Worm (Caenorhabditis elegans) whole organism, mixed stage, embryonic: ENCODE results near the gene srw-57.
"Not testable (repeated sequence)": the region's sequence is repeated elsewhere in the genome, so short reads cannot be mapped to it uniquely, and the experiment has no call there.

Experiments used
- bed-3 ChIP-seq: fragments of 200-800 bp; sonication (Bioruptor generic); optimal IDR thresholded peaks from 3 replicates; lab custom pipeline; 2018; ENCODE audit warnings: mild to moderate bottlenecking, missing genetic modification characterization, moderate library complexity, missing compliant biosample characterization
- ceh-39 ChIP-seq: fragments of 150-350 bp; optimal IDR thresholded peaks from 2 replicates; lab custom pipeline; 2014; ENCODE audit warnings: missing biosample characterization, missing genetic modification characterization
- ceh-43 ChIP-seq: fragments of 200-800 bp; sonication (Bioruptor generic); optimal IDR thresholded peaks from 2 replicates; lab custom pipeline; 2018; ENCODE audit warnings: mild to moderate bottlenecking, missing genetic modification characterization, moderate library complexity, missing compliant biosample characterization
- ces-1 ChIP-seq: fragments of 150-350 bp; optimal IDR thresholded peaks from 2 replicates; lab custom pipeline; 2014; ENCODE audit warnings: missing biosample characterization, missing genetic modification reagents, missing genetic modification characterization
- elt-1 ChIP-seq: sonication (generic microtip); optimal IDR thresholded peaks from 2 replicates; lab custom pipeline; 2017; ENCODE audit warnings: missing genetic modification characterization, mild to moderate bottlenecking, missing compliant biosample characterization, antibody characterized with exemption, moderate library complexity, borderline replicate concordance; ENCODE audit not compliant: insufficient read depth
- elt-3 ChIP-seq: fragments of 150-350 bp; optimal IDR thresholded peaks from 2 replicates; lab custom pipeline; 2014; ENCODE audit warnings: missing biosample characterization, missing genetic modification characterization
- flh-1 ChIP-seq: fragments of 200-800 bp; sonication (Bioruptor generic); optimal IDR thresholded peaks from 2 replicates; lab custom pipeline; 2018; ENCODE audit warnings: mild to moderate bottlenecking, missing genetic modification characterization, moderate library complexity, missing compliant biosample characterization
- ham-2 ChIP-seq: fragments of 200-800 bp; sonication (Bioruptor generic); optimal IDR thresholded peaks from 2 replicates; lab custom pipeline; 2018; ENCODE audit warnings: mild to moderate bottlenecking, missing genetic modification characterization, missing compliant biosample characterization
- lin-13 ChIP-seq: fragments of 150-350 bp; optimal IDR thresholded peaks from 2 replicates; lab custom pipeline; 2014; ENCODE audit warnings: missing biosample characterization, missing genetic modification characterization
- lin-32 ChIP-seq: fragments of 200-800 bp; sonication (Bioruptor generic); optimal IDR thresholded peaks from 2 replicates; lab custom pipeline; 2018; ENCODE audit warnings: mild to moderate bottlenecking, missing genetic modification characterization, missing compliant biosample characterization
- mab-5 ChIP-seq: fragments of 150-350 bp; optimal IDR thresholded peaks from 2 replicates; lab custom pipeline; 2014; ENCODE audit warnings: missing biosample characterization, missing genetic modification characterization
- mep-1 ChIP-seq: fragments of 150-350 bp; optimal IDR thresholded peaks from 2 replicates; lab custom pipeline; 2017; ENCODE audit warnings: missing biosample characterization, missing genetic modification reagents, missing genetic modification characterization, inconsistent platforms
- mls-2 ChIP-seq: sonication (generic microtip); optimal IDR thresholded peaks from 2 replicates; lab custom pipeline; 2016; ENCODE audit warnings: mild to moderate bottlenecking, missing genetic modification characterization, moderate library complexity, missing compliant biosample characterization
- nhr-12 ChIP-seq: fragments of 150-350 bp; optimal IDR thresholded peaks from 2 replicates; lab custom pipeline; 2014; ENCODE audit warnings: missing biosample characterization, missing genetic modification characterization
- nhr-2 ChIP-seq: fragments of 150-350 bp; optimal IDR thresholded peaks from 2 replicates; lab custom pipeline; 2014; ENCODE audit warnings: missing biosample characterization, missing genetic modification characterization
- nhr-237 ChIP-seq: fragments of 150-350 bp; optimal IDR thresholded peaks from 2 replicates; lab custom pipeline; 2014; ENCODE audit warnings: missing biosample characterization, missing genetic modification characterization
- nhr-28 ChIP-seq: fragments of 150-350 bp; optimal IDR thresholded peaks from 2 replicates; lab custom pipeline; 2014; ENCODE audit warnings: missing biosample characterization, missing genetic modification characterization
- nhr-76 ChIP-seq: sonication (generic microtip); optimal IDR thresholded peaks from 2 replicates; lab custom pipeline; 2017; ENCODE audit warnings: missing biosample characterization, missing genetic modification characterization
- pha-4 ChIP-seq: fragments of 150-350 bp; optimal IDR thresholded peaks from 2 replicates; lab custom pipeline; 2018; ENCODE audit warnings: missing biosample characterization, missing genetic modification reagents, missing genetic modification characterization
- sem-2 ChIP-seq: fragments of 200-800 bp; sonication (Bioruptor generic); optimal IDR thresholded peaks from 2 replicates; lab custom pipeline; 2018; ENCODE audit warnings: mild to moderate bottlenecking, missing genetic modification characterization, missing compliant biosample characterization
- sptf-1 ChIP-seq: sonication (generic microtip); optimal IDR thresholded peaks from 2 replicates; lab custom pipeline; 2017; ENCODE audit warnings: mild to moderate bottlenecking, missing genetic modification characterization, moderate library complexity, missing compliant biosample characterization
- tbx-8 ChIP-seq: fragments of 200-800 bp; sonication (Bioruptor generic); optimal IDR thresholded peaks from 2 replicates; lab custom pipeline; 2018; ENCODE audit warnings: mild to moderate bottlenecking, missing genetic modification characterization, moderate library complexity, missing compliant biosample characterization
- unc-120 ChIP-seq: sonication (generic microtip); optimal IDR thresholded peaks from 2 replicates; lab custom pipeline; 2017; ENCODE audit warnings: missing genetic modification characterization, missing compliant biosample characterization; ENCODE audit not compliant: poor library complexity, severe bottlenecking
- unc-62 ChIP-seq: fragments of 150-350 bp; optimal IDR thresholded peaks from 2 replicates; lab custom pipeline; 2014; ENCODE audit warnings: missing biosample characterization, missing genetic modification reagents, missing genetic modification characterization
- zip-8 ChIP-seq: fragments of 150-350 bp; optimal IDR thresholded peaks from 2 replicates; lab custom pipeline; 2014; ENCODE audit warnings: missing biosample characterization, missing genetic modification characterization

srw-57 gene

DNA sequence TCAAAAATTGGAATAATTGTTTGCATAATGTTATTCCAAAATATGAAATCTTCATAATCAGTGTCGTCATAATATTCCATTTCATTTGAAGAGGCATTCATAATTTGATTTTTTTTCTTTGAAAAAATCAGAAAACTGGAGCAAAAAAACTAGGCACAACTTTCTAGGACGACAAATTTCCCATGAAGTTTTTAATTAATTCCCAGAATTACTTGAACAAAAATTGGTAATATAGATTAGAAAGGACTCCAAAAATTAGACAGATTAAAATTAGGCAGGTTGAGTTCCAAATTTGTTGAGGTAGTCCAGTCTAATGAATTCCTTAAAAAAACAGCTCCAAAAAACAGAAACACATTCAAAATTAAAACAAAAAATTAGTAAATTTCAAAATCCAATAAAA lies at the start of gene srw-57:
srw-57 (minus strand) TSS at position 101 of the 400 bp plus-strand sequence.
- no peak for TF ChIP-seq unc-62 (GFP tag; lab: Kevin White, UChicago)
- TF ChIP-seq mep-1 (tag; lab: Kevin White, UChicago), result no peak
- TF ChIP-seq ceh-39, result no peak

DNA sequence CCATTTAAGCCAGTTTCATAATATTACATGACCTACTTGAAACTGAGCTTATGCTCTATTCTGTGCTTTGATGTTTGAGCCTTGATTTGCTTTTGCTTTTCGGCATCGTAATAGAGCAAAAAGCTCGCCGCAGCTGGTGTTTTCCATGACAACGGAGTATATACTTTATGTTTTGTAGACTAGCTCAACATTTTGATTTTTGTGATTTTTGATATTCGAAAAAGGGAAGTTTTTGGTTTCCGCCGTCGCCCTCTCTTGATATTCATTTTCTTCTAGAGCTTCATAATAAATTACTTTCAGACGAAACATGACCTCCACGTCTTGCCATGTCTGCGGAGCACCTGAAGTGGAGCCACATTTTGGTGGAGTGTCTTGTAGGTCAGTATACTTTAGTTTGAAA lies 47.5 kb upstream of the srw-57 start, which contains the start of gene nhr-63:
nhr-63 (plus strand) TSS at position 301 of the 400 bp plus-strand sequence.
- no peak for TF ChIP-seq ham-2

DNA sequence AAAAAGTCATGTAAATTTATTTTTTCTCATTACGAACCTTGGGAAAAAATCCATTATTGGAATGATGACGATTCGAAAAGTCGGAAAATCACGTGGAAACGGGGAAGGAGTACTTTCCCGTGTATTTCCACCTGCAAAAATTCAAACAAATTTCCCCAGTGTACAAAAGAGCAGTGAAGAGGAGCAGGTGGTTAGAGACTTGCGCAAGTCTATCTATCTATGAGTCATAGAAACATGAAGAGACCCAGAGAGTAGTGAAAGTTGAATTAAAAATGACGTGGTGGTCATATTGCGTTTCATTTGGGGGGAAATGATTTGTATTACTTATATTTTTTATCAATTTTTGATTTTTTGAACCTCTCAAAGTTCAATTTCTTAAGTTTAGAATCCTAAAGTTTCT lies 45.6 kb upstream of the srw-57 start, which contains the start of gene nhr-50:
nhr-50 (minus strand) TSS at position 199 of the 400 bp plus-strand sequence.
- TF ChIP-seq flh-1, result no peak
- no peak for TF ChIP-seq nhr-12 (tag; lab: Kevin White, UChicago)
- TF ChIP-seq pha-4, result peak; percentile 36
- TF ChIP-seq bed-3 (GFP tag; lab: Kevin White, UChicago), result no peak

DNA sequence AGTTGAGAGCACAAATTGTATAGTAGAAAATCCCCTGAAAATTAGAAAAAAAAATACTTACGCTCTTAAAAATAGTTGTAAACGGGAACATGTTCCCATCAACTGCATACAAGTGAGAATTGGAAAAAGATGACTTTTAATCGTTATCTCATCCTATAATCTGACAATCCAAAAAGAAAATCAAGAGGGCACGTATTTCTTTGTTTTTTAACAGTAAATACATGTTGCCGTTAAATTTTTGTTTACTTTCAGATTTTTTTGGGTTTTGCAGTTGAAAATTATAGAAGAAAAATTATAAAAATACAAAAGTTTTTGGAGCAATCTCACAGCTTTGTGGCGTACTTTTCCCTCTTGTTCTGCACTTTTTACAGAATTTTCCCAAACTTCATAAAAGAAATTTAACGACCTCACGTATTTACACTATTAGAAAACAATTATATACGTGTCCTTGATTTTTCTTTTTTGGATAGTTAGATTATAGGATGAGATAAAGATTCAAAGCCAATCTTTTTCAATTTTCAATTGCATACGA lies 41.9 kb upstream of the srw-57 start, which contains the start of the genes C06C6.9 and C06C6.8:
C06C6.9 (minus strand) TSS at position 101 of the 532 bp plus-strand sequence.
C06C6.8 (plus strand) TSS at position 482 of the 532 bp plus-strand sequence.
- TF ChIP-seq nhr-76 (no peak), lin-13 (tag; lab: Kevin White, UChicago) (no peak), tbx-8 (no peak), ceh-43 (no peak), mls-2 (no peak), nhr-12 (tag; lab: Kevin White, UChicago) (no peak), nhr-2 (no peak)

DNA sequence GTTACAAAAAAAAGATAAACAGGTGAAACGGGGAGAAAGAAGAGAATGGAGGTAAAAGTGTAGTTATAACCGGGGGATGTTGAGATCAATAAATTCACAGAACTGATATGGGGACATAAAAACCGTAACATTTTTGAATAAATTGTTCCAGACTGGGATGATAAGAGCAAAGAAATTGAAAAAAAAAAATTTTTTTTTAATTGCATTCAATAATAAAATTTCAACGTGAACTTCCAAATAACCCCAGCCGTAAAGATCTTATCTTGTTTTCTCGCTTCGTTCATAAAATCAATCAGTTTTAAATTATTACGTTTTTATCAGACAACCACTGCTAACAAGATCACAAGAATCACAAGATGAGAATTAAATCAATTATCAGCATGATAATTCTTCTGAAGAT lies 37.0 kb upstream of the srw-57 start, which contains the start of gene C06C6.7:
C06C6.7 (plus strand) TSS at position 301 of the 400 bp plus-strand sequence.
- not testable (repeated sequence) for TF ChIP-seq ceh-43, ham-2, sptf-1

DNA sequence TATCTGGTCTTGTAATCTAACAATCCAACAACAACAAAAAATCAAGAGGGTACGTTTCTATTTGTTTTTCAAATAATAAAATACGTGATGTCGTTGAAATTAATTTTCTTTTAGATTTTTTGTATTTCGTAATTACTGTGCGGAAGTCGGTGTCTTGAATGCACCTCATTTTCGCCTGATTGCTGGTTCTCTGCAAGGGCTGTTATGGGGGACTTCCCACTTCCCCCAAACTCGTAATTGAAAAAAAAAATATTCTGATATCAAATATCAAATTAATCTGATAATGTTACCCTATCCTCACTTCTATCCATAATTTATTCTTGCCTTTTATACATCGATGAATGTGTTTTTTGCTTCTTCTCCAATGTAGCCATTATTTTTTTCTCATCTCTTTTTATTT lies 33.2 kb upstream of the srw-57 start, which contains the start of gene F36G9.15:
F36G9.15 (minus strand) TSS at position 101 of the 400 bp plus-strand sequence.
- no peak for TF ChIP-seq sem-2 (GFP tag; lab: Kevin White, UChicago)
- no peak for TF ChIP-seq flh-1
- no peak for TF ChIP-seq zip-8 (tag; lab: Kevin White, UChicago)
- TF ChIP-seq sptf-1, result no peak
- TF ChIP-seq nhr-28 (tag; lab: Kevin White, UChicago), result no peak
- TF ChIP-seq nhr-12 (tag; lab: Kevin White, UChicago), result no peak
- TF ChIP-seq unc-62 (GFP tag; lab: Kevin White, UChicago), result no peak
- no peak for TF ChIP-seq mls-2
- TF ChIP-seq ces-1, result no peak

DNA sequence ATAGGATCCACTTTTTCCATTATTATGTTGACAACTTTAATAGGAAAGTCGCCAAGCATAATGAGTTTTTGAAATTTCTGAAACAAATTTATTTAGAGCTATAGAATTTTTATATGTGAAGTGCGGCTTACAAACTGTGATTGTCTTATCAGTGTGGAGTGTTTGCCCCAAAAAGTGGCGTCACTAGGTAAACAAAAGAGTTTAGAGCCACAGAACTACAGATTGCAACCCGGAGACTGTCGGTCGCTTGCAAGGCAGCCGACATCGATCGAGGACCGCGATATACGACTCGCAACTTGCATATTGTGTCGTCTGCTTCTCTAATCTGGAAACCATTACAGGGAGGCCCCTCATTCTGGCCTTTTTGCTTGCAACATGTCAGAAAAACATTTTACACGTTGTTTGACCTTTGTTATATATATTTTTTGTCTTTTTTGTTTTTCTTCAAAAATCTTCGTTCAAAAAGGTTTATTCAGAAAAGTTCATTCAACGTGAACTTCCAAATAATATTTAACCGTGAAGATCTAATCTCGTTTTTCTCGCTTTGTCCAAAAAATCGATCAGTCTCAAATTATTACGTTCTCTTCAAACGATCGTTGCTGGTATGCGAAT lies 28.0 kb upstream of the srw-57 start, which contains the start of the genes fbxa-99 and F36G9.13:
fbxa-99 (minus strand) TSS at position 122 of the 612 bp plus-strand sequence.
F36G9.13 (plus strand) TSS at position 562 of the 612 bp plus-strand sequence.
- no peak for TF ChIP-seq unc-120 (tag; lab: Kevin White, UChicago)
- no peak for TF ChIP-seq lin-32 (GFP tag; lab: Kevin White, UChicago)
- TF ChIP-seq tbx-8, result no peak
- TF ChIP-seq elt-3 (tag; lab: Kevin White, UChicago), result no peak
- no peak for TF ChIP-seq nhr-28 (tag; lab: Kevin White, UChicago)
- no peak for TF ChIP-seq zip-8 (tag; lab: Kevin White, UChicago)
- TF ChIP-seq nhr-2, result no peak
- no peak for TF ChIP-seq sptf-1
- no peak for TF ChIP-seq ceh-39
- TF ChIP-seq lin-13 (tag; lab: Kevin White, UChicago), result no peak
- no peak for TF ChIP-seq elt-1 (tag; lab: Kevin White, UChicago)
- no peak for TF ChIP-seq mab-5
- no peak for TF ChIP-seq ceh-43
- TF ChIP-seq nhr-237 (tag; lab: Kevin White, UChicago), result no peak
